Worm (Caenorhabditis elegans): ENCODE data around the gene mif-1.

mif-1 gene

DNA sequence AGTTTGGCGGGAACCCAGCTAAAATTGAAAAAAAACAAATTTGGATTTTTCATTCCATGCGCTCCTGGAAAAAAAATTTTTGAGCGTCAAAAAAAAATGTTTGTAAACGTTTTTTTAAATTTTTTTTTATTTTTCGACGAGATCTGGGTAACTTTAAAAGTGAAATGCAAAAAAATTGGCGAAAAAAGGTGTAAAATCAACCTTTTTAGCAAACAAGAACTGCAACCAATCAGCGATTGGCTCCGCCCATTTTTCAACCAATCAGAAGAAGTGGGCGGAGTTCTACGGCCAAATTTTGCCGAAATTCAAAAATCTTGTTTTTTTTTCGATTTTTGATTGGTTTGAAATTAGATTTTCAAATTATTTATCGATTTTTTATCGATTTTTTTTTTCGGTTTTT, 47.6 kb downstream of the mif-1 start:
- no peak for TF ChIP-seq nhr-12 (tag; optimal IDR thresholded peaks at IDR 0.05)
- peak; percentile 70 for TF ChIP-seq nfya-1 (tag; optimal IDR thresholded peaks at IDR 0.05; ENCODE audit: insufficient read depth)
- TF ChIP-seq pqm-1 (tag; optimal IDR thresholded peaks at IDR 0.05) = no peak
- no peak for TF ChIP-seq ceh-28 (tag; optimal IDR thresholded peaks at IDR 0.05)

- TF ChIP-seq nfya-1 (tag; optimal IDR thresholded peaks at IDR 0.05; ENCODE audit: insufficient read depth) (peak; percentile 57), nhr-43 (tag; optimal IDR thresholded peaks at IDR 0.05; ENCODE audit: poor library complexity, severe bottlenecking) (no peak)
These were observed 48.7 kb downstream of the mif-1 start for ce11 chrIII:11896652-11897051.

- TF ChIP-seq ama-1 (optimal IDR thresholded peaks at IDR 0.05) (no peak), nfya-1 (tag; optimal IDR thresholded peaks at IDR 0.05; ENCODE audit: insufficient read depth) (no peak), skn-1 (tag; optimal IDR thresholded peaks at IDR 0.05) (no peak), lsy-12 (tag; optimal IDR thresholded peaks at IDR 0.05) (no peak), mml-1 (tag; optimal IDR thresholded peaks at IDR 0.05) (no peak), nhr-76 (tag; optimal IDR thresholded peaks at IDR 0.05) (no peak), nhr-237 (tag; optimal IDR thresholded peaks at IDR 0.05) (no peak), daf-12 (tag; optimal IDR thresholded peaks at IDR 0.05) (no peak), ceh-16 (tag; optimal IDR thresholded peaks at IDR 0.05) (no peak), tbx-2 (tag; optimal IDR thresholded peaks at IDR 0.05) (no peak), nhr-28 (tag; optimal IDR thresholded peaks at IDR 0.05) (no peak), nhr-12 (tag; optimal IDR thresholded peaks at IDR 0.05) (no peak), mdl-1 (tag; optimal IDR thresholded peaks at IDR 0.05) (no peak), fos-1 (tag; optimal IDR thresholded peaks at IDR 0.05) (no peak), egl-27 (tag; optimal IDR thresholded peaks at IDR 0.05) (no peak), jun-1 (tag; optimal IDR thresholded peaks at IDR 0.05) (no peak), pha-4 (tag; optimal IDR thresholded peaks at IDR 0.05) (no peak), ceh-28 (tag; optimal IDR thresholded peaks at IDR 0.05) (no peak), elt-2 (tag; optimal IDR thresholded peaks at IDR 0.05) (no peak), ceh-82 (tag; optimal IDR thresholded peaks at IDR 0.05) (no peak)
These were observed 50.2 kb downstream of the mif-1 start, which contains the start of gene tsen-2 for ce11 chrIII:11898169-11898568. Gene tsen-2 (minus strand): TSS chrIII:11898269.
